Worm (Caenorhabditis elegans): ENCODE results near the gene ldb-1.

The ldb-1 gene

DNA sequence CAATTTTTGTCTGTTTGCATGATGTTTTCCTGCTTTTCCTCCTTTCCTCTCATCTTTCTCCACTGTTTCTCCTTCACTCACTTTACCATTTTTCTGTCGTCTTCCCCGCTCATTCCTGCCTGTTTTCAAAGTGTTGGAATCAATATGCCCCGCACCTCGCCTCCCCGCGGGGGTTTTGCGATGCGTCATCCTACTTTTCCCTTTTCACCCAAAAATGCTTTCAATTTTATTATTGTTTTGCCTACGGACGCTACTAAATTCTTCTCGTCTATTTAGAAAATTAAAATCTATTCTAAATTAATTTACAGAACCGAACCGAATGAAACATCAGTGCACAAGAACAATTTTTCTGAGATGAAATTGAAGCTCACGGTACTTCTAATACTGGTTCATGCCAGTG, 36.5 kb upstream of the ldb-1 start, which contains the start of gene ver-3:
Gene ver-3, plus strand, starts transcription at position 301 of the 400 bp plus-strand sequence.
- no peak for TF ChIP-seq hmg-4 (GFP tag; optimal IDR thresholded peaks at IDR 0.05)
- TF ChIP-seq sea-1 (GFP tag; conservative IDR thresholded peaks at IDR 0.05): no peak
- no peak for TF ChIP-seq tbx-37 (GFP tag; conservative IDR thresholded peaks at IDR 0.05)
- TF ChIP-seq B0310.2 (tag; optimal IDR thresholded peaks at IDR 0.05): no peak

- TF ChIP-seq pes-1 (GFP tag; IDR thresholded peaks at IDR 0.05) (no peak), ceh-36 (tag; optimal IDR thresholded peaks at IDR 0.05) (no peak), aly-1 (tag; optimal IDR thresholded peaks at IDR 0.05) (no peak), tbx-11 (GFP tag; IDR thresholded peaks at IDR 0.05) (no peak)
Measured at ce11 chrX:10999176-10999575, 29.5 kb upstream of the ldb-1 start, which contains the start of gene F59F3.6. F59F3.6 (minus strand) TSS chrX:10999276.

DNA sequence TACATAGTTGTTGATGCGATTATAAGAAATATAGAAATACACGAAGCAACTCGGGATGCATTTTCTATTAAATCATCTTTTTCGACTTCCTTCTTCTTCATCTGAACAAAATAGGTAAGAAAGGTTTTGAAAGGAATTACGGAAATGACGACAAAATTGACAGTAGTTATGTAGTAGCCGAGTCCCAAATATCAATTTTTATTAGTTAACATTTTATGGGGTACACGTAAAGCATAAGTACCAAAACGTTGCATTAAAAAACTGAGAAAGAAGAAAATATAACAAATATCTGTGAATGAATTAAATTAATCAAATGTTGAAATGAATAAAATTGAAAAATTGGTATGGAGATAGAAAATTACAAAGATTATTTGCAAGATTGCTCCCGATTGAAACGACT, 27.0 kb upstream of the ldb-1 start, which contains the start of gene col-177:
Gene col-177, minus strand, starts transcription at position 101 of the 400 bp plus-strand sequence.
- no peak for TF ChIP-seq sea-1 (GFP tag; conservative IDR thresholded peaks at IDR 0.05)
- no peak for TF ChIP-seq pes-1 (GFP tag; IDR thresholded peaks at IDR 0.05)
- no peak for TF ChIP-seq hmg-4 (GFP tag; optimal IDR thresholded peaks at IDR 0.05)
- TF ChIP-seq flt-1 (GFP tag; IDR thresholded peaks at IDR 0.05): no peak
- TF ChIP-seq F13C5.2 (tag; optimal IDR thresholded peaks at IDR 0.05): no peak
- TF ChIP-seq tbx-11 (GFP tag; IDR thresholded peaks at IDR 0.05): no peak
- no peak for TF ChIP-seq hnd-1 (tag; optimal IDR thresholded peaks at IDR 0.05)
- TF ChIP-seq tra-4 (tag; optimal IDR thresholded peaks at IDR 0.05): no peak
- TF ChIP-seq hmbx-1 (tag; optimal IDR thresholded peaks at IDR 0.05): no peak
- no peak for TF ChIP-seq B0310.2 (tag; optimal IDR thresholded peaks at IDR 0.05)
- no peak for TF ChIP-seq scrt-1 (GFP tag; IDR thresholded peaks at IDR 0.05)
- TF ChIP-seq tbx-37 (GFP tag; conservative IDR thresholded peaks at IDR 0.05): no peak
- no peak for TF ChIP-seq ama-1 (optimal IDR thresholded peaks at IDR 0.05)

ce11 chrX:11003701-11004100, 25.0 kb upstream of the ldb-1 start:
- no peak for TF ChIP-seq tbx-37 (GFP tag; conservative IDR thresholded peaks at IDR 0.05)
- no peak for TF ChIP-seq ceh-13 (GFP tag; optimal IDR thresholded peaks at IDR 0.05)
- TF ChIP-seq hnd-1 (tag; optimal IDR thresholded peaks at IDR 0.05): no peak

ce11 chrX:11007393-11007792, 21.3 kb upstream of the ldb-1 start:
- TF ChIP-seq B0310.2 (tag; optimal IDR thresholded peaks at IDR 0.05): no peak
- TF ChIP-seq tbx-37 (GFP tag; conservative IDR thresholded peaks at IDR 0.05): no peak
- no peak for TF ChIP-seq F13C5.2 (tag; optimal IDR thresholded peaks at IDR 0.05)
- no peak for TF ChIP-seq sea-1 (GFP tag; conservative IDR thresholded peaks at IDR 0.05)
- TF ChIP-seq hmg-4 (GFP tag; optimal IDR thresholded peaks at IDR 0.05): no peak

ce11 chrX:11008052-11008451, 20.7 kb upstream of the ldb-1 start, which contains the start of gene del-5:
del-5 (minus strand) TSS chrX:11008181.
- TF ChIP-seq sea-1 (GFP tag; conservative IDR thresholded peaks at IDR 0.05): no peak
- TF ChIP-seq B0310.2 (tag; optimal IDR thresholded peaks at IDR 0.05): no peak
- TF ChIP-seq tra-4 (tag; optimal IDR thresholded peaks at IDR 0.05): no peak
- no peak for TF ChIP-seq tbx-37 (GFP tag; conservative IDR thresholded peaks at IDR 0.05)
- TF ChIP-seq ets-7 (tag; optimal IDR thresholded peaks at IDR 0.05): no peak
- TF ChIP-seq ceh-13 (GFP tag; optimal IDR thresholded peaks at IDR 0.05): no peak
- no peak for TF ChIP-seq ama-1 (optimal IDR thresholded peaks at IDR 0.05)
- no peak for TF ChIP-seq hmbx-1 (tag; optimal IDR thresholded peaks at IDR 0.05)
- no peak for TF ChIP-seq flt-1 (GFP tag; IDR thresholded peaks at IDR 0.05)
- no peak for TF ChIP-seq hmg-4 (GFP tag; optimal IDR thresholded peaks at IDR 0.05)
- TF ChIP-seq tbx-11 (GFP tag; IDR thresholded peaks at IDR 0.05): no peak

DNA sequence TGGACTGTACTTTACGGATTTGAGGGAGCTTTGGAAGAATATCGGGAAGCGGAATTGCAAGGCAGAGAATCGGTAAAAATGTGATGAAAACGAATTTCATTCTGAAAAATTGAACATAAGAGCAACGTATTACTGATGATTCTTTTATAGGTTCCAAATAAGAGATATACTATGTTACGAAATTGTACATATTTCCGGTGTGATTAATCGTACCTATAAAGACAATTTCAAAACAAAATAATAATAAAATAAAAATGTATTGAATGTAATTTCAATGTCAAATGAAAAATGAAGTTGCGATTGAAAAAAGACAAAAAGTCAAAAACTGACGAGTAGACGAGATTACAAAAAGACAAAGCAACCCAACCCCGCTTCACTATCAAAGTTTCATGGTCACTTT, 19.8 kb upstream of the ldb-1 start, which contains the start of gene ttr-31:
Gene ttr-31, minus strand, starts transcription at position 101 of the 400 bp plus-strand sequence.
- no peak for TF ChIP-seq hnd-1 (tag; optimal IDR thresholded peaks at IDR 0.05)
- no peak for TF ChIP-seq ceh-36 (tag; optimal IDR thresholded peaks at IDR 0.05)
- no peak for TF ChIP-seq ceh-13 (GFP tag; optimal IDR thresholded peaks at IDR 0.05)
- TF ChIP-seq hmg-4 (GFP tag; optimal IDR thresholded peaks at IDR 0.05): no peak
- no peak for TF ChIP-seq tbx-37 (GFP tag; conservative IDR thresholded peaks at IDR 0.05)
- no peak for TF ChIP-seq F13C5.2 (tag; optimal IDR thresholded peaks at IDR 0.05)
- TF ChIP-seq B0310.2 (tag; optimal IDR thresholded peaks at IDR 0.05): no peak
- TF ChIP-seq sea-1 (GFP tag; conservative IDR thresholded peaks at IDR 0.05): no peak
- no peak for TF ChIP-seq tra-4 (tag; optimal IDR thresholded peaks at IDR 0.05)

ce11 chrX:11010565-11010964, 18.2 kb upstream of the ldb-1 start, which contains the start of gene F58A3.4:
F58A3.4 (minus strand) TSS chrX:11010665.
- TF ChIP-seq sea-1 (GFP tag; conservative IDR thresholded peaks at IDR 0.05): no peak
- no peak for TF ChIP-seq tbx-37 (GFP tag; conservative IDR thresholded peaks at IDR 0.05)
- no peak for TF ChIP-seq flt-1 (GFP tag; IDR thresholded peaks at IDR 0.05)
- TF ChIP-seq F13C5.2 (tag; optimal IDR thresholded peaks at IDR 0.05): no peak
- TF ChIP-seq scrt-1 (GFP tag; IDR thresholded peaks at IDR 0.05): no peak
- TF ChIP-seq ceh-36 (tag; optimal IDR thresholded peaks at IDR 0.05): no peak
- TF ChIP-seq hmbx-1 (tag; optimal IDR thresholded peaks at IDR 0.05): no peak
- TF ChIP-seq tbx-11 (GFP tag; IDR thresholded peaks at IDR 0.05): no peak
- TF ChIP-seq tra-4 (tag; optimal IDR thresholded peaks at IDR 0.05): no peak

- TF ChIP-seq tra-4 (tag; optimal IDR thresholded peaks at IDR 0.05): no peak
- no peak for TF ChIP-seq ets-7 (tag; optimal IDR thresholded peaks at IDR 0.05)
- no peak for TF ChIP-seq hmg-4 (GFP tag; optimal IDR thresholded peaks at IDR 0.05)
- no peak for TF ChIP-seq hnd-1 (tag; optimal IDR thresholded peaks at IDR 0.05)
- TF ChIP-seq tbx-37 (GFP tag; conservative IDR thresholded peaks at IDR 0.05): no peak
- no peak for TF ChIP-seq sea-1 (GFP tag; conservative IDR thresholded peaks at IDR 0.05)
- no peak for TF ChIP-seq B0310.2 (tag; optimal IDR thresholded peaks at IDR 0.05)
- no peak for TF ChIP-seq flt-1 (GFP tag; IDR thresholded peaks at IDR 0.05)
- no peak for TF ChIP-seq F13C5.2 (tag; optimal IDR thresholded peaks at IDR 0.05)
- TF ChIP-seq ceh-13 (GFP tag; optimal IDR thresholded peaks at IDR 0.05): no peak
Measured at ce11 chrX:11012337-11012736, 16.4 kb upstream of the ldb-1 start, which contains the start of gene F58A3.3. F58A3.3 (plus strand) TSS chrX:11012637.

Measured in whole organism, early embryonic.